Fruit fly (Drosophila melanogaster): Measurements from ENCODE around the gene CG33285.

CG33285 gene

dm6 chr3L:21130839-21131410, 42.1 kb upstream of the CG33285 start, which contains the start of gene ko (continued):
- no peak for TF ChIP-seq CTCF (GFP tag; optimal IDR thresholded peaks at IDR 0.05)
- TF ChIP-seq Hr3 (GFP tag; optimal IDR thresholded peaks at IDR 0.05) = no peak
- TF ChIP-seq eyg (GFP tag; optimal IDR thresholded peaks at IDR 0.05) = no peak
- TF ChIP-seq pzg (GFP tag; optimal IDR thresholded peaks at IDR 0.05) = no peak
- TF ChIP-seq Ada2b (GFP tag; IDR thresholded peaks at IDR 0.05) = no peak
- TF ChIP-seq sima (GFP tag; optimal IDR thresholded peaks at IDR 0.05) = no peak
- peak; percentile 51 for TF ChIP-seq Deaf1 (tag; optimal IDR thresholded peaks at IDR 0.05)
- TF ChIP-seq zen2 (GFP tag; IDR thresholded peaks at IDR 0.05; ENCODE audit: partially characterized antibody) = peak; percentile 14; the same call in 1 of the 3 replicates
- TF ChIP-seq salm (tag; optimal IDR thresholded peaks at IDR 0.05) = peak; percentile 49
- peak; percentile 35 for TF ChIP-seq CG16863 (GFP tag; optimal IDR thresholded peaks at IDR 0.05)
- peak; percentile 13 for TF ChIP-seq jumu (GFP tag; optimal IDR thresholded peaks at IDR 0.05)
- peak; percentile 13 for TF ChIP-seq caup (GFP tag; optimal IDR thresholded peaks at IDR 0.05; ENCODE audit: severe bottlenecking)
- TF ChIP-seq CG7556 (GFP tag; optimal IDR thresholded peaks at IDR 0.05) = peak; percentile 23
- TF ChIP-seq Hsf (GFP tag; optimal IDR thresholded peaks at IDR 0.05) = peak; percentile 20
- TF ChIP-seq Side (GFP tag; optimal IDR thresholded peaks at IDR 0.05) = peak; percentile 8
- TF ChIP-seq so (GFP tag; IDR thresholded peaks at IDR 0.05) = 0 out of 3 replicates have a peak, but pooled peaks have one; percentile 44
- peak; percentile 26 for TF ChIP-seq Fer3 (tag; optimal IDR thresholded peaks at IDR 0.05)
- TF ChIP-seq NC2β (GFP tag; optimal IDR thresholded peaks at IDR 0.05) = peak; percentile 26
- no peak; the same call in 1 of the 2 replicates for TF ChIP-seq E2f2 (GFP tag; IDR thresholded peaks at IDR 0.05)
- no peak for TF ChIP-seq ken (GFP tag; IDR thresholded peaks at IDR 0.05)
- peak; percentile 5 for TF ChIP-seq CG4328 (GFP tag; optimal IDR thresholded peaks at IDR 0.05)
- no peak for TF ChIP-seq scrt (GFP tag; optimal IDR thresholded peaks at IDR 0.05)
- no peak for TF ChIP-seq CG15514 (GFP tag; optimal IDR thresholded peaks at IDR 0.05)
- TF ChIP-seq Nf-YC (tag; optimal IDR thresholded peaks at IDR 0.05) = no peak
- TF ChIP-seq HHEX (GFP tag; optimal IDR thresholded peaks at IDR 0.05) = peak; percentile 65
- TF ChIP-seq lab (GFP tag; optimal IDR thresholded peaks at IDR 0.05) = peak; percentile 64
- peak; percentile 30 for TF ChIP-seq dmrt11E (tag; optimal IDR thresholded peaks at IDR 0.05)
- peak; percentile 42 for TF ChIP-seq CG10209 (GFP tag; optimal IDR thresholded peaks at IDR 0.05)
- TF ChIP-seq CG1529 (GFP tag; optimal IDR thresholded peaks at IDR 0.05) = peak; percentile 64
- TF ChIP-seq Camta (GFP tag; optimal IDR thresholded peaks at IDR 0.05) = no peak
- TF ChIP-seq hkb (optimal IDR thresholded peaks at IDR 0.05) = no peak
- TF ChIP-seq hkb (GFP tag; IDR thresholded peaks at IDR 0.05) = peak; percentile 62; the same call in 1 of the 2 replicates
- TF ChIP-seq odd (GFP tag; optimal IDR thresholded peaks at IDR 0.05) = peak; percentile 45
- TF ChIP-seq sob (GFP tag; IDR thresholded peaks at IDR 0.05) = peak; percentile 29; the same call in 1 of the 2 replicates
- no peak for TF ChIP-seq CG13894 (tag; optimal IDR thresholded peaks at IDR 0.05)
- TF ChIP-seq dysf (GFP tag; IDR thresholded peaks at IDR 0.05) = no peak
- no peak for TF ChIP-seq gem (tag; optimal IDR thresholded peaks at IDR 0.05)
- TF ChIP-seq Awh (GFP tag; IDR thresholded peaks at IDR 0.05) = peak; percentile 42; the same call in 1 of the 2 replicates
- TF ChIP-seq pros (GFP tag; optimal IDR thresholded peaks at IDR 0.05) = no peak
- peak; percentile 8 for TF ChIP-seq CG11398 (GFP tag; optimal IDR thresholded peaks at IDR 0.05)
- peak; percentile 74 for TF ChIP-seq MTF-1 (GFP tag; optimal IDR thresholded peaks at IDR 0.05; ENCODE audit: borderline replicate concordance)
- peak; percentile 29 for TF ChIP-seq org-1 (GFP tag; optimal IDR thresholded peaks at IDR 0.05)
- TF ChIP-seq ro (GFP tag; IDR thresholded peaks at IDR 0.05) = no peak
- peak; percentile 29 for TF ChIP-seq NK7.1 (GFP tag; optimal IDR thresholded peaks at IDR 0.05)
- peak; percentile 64 for TF ChIP-seq CG10431 (GFP tag; optimal IDR thresholded peaks at IDR 0.05)
- peak; percentile 79 for TF ChIP-seq vvl (GFP tag; IDR thresholded peaks at IDR 0.05)
- TF ChIP-seq ac (GFP tag; optimal IDR thresholded peaks at IDR 0.05) = peak; percentile 9
- no peak for TF ChIP-seq CG4854 (GFP tag; optimal IDR thresholded peaks at IDR 0.05)
- no peak for TF ChIP-seq lov (optimal IDR thresholded peaks at IDR 0.05)
- peak; percentile 43; the same call in 1 of the 3 replicates for TF ChIP-seq lov (GFP tag; IDR thresholded peaks at IDR 0.05)
- TF ChIP-seq CG3281 (GFP tag; optimal IDR thresholded peaks at IDR 0.05) = no peak

All from whole organism, embryonic.